Worm (Caenorhabditis elegans) whole organism, young adult: ENCODE data around the gene rab-39.

Experiments
- D2030.7 ChIP-seq: fragments of 200-800 bp; sonication (Bioruptor generic); IDR thresholded peaks from 2 replicates; pipeline ENCODE4 v1.3.6; 2022; ENCODE audit warnings: missing genetic modification reagents, missing genetic modification characterization, missing compliant biosample characterization
- F10E7.11 ChIP-seq: sonication (generic microtip); optimal IDR thresholded peaks from 2 replicates; lab custom pipeline; 2017; ENCODE audit warnings: mild to moderate bottlenecking, missing genetic modification characterization, moderate library complexity, missing compliant biosample characterization
- F22D6.2 ChIP-seq: sonication (generic microtip); optimal IDR thresholded peaks from 2 replicates; lab custom pipeline; 2016; ENCODE audit warnings: mild to moderate bottlenecking, missing genetic modification characterization, missing compliant biosample characterization
- F23B12.7 ChIP-seq: sonication (generic microtip); optimal IDR thresholded peaks from 2 replicates; lab custom pipeline; 2017; ENCODE audit warnings: missing genetic modification characterization, mild to moderate bottlenecking, missing compliant biosample characterization, antibody characterized with exemption, moderate library complexity; ENCODE audit not compliant: insufficient read depth
- F33H1.4 ChIP-seq: fragments of 200-800 bp; sonication (Bioruptor generic); IDR thresholded peaks from 2 replicates; pipeline ENCODE4 v1.3.6; 2022; ENCODE audit warnings: missing genetic modification reagents, missing genetic modification characterization, missing compliant biosample characterization
- F49E8.2 ChIP-seq: sonication (generic microtip); optimal IDR thresholded peaks from 3 replicates; lab custom pipeline; 2017; ENCODE audit warnings: missing genetic modification characterization, mild to moderate bottlenecking, missing compliant biosample characterization, antibody characterized with exemption, moderate library complexity; ENCODE audit not compliant: insufficient read depth
- Y53G8AR.9 ChIP-seq: fragments of 200-800 bp; sonication (Bioruptor generic); conservative IDR thresholded peaks from 2 replicates; pipeline ENCODE4 v1.3.6; 2022; ENCODE audit warnings: missing genetic modification reagents, missing genetic modification characterization, missing compliant biosample characterization
- Y67H2A.10 ChIP-seq: fragments of 200-800 bp; sonication (Bioruptor generic); conservative IDR thresholded peaks from 2 replicates; pipeline ENCODE4 v1.3.6; 2022; ENCODE audit warnings: missing genetic modification reagents, missing genetic modification characterization, missing compliant biosample characterization
- akir-1 ChIP-seq: fragments of 200-800 bp; sonication (Bioruptor generic); optimal IDR thresholded peaks from 2 replicates; lab custom pipeline; 2018; ENCODE audit warnings: mild to moderate bottlenecking, missing genetic modification characterization, moderate library complexity, missing compliant biosample characterization
- bed-2 ChIP-seq: fragments of 200-800 bp; sonication (Bioruptor generic); IDR thresholded peaks from 2 replicates; pipeline ENCODE4 v1.3.6; 2022; ENCODE audit warnings: missing genetic modification reagents, missing genetic modification characterization, missing compliant biosample characterization
- ccch-3 ChIP-seq: fragments of 200-800 bp; sonication (Bioruptor generic); optimal IDR thresholded peaks from 2 replicates; lab custom pipeline; 2018; ENCODE audit warnings: mild to moderate bottlenecking, missing genetic modification characterization, missing compliant biosample characterization
- cebp-1 ChIP-seq, 2 experiments: fragments of 200-800 bp in 1 of 2; sonication (Bioruptor generic) in 1 of 2; sonication (generic microtip) in 1 of 2; IDR thresholded peaks in 1 of 2; optimal IDR thresholded peaks in 1 of 2; 2 replicates each; pipeline versions ENCODE4 v1.3.6 to Lab custom; 2017 to 2022; ENCODE audit warnings: missing compliant biosample characterization in 2 of 2, missing genetic modification characterization in 2 of 2, mild to moderate bottlenecking in 1 of 2, missing genetic modification reagents in 1 of 2, moderate library complexity in 1 of 2
- ceh-40 ChIP-seq: fragments of 200-800 bp; sonication (Bioruptor generic); IDR thresholded peaks from 2 replicates; pipeline ENCODE4 v1.3.6; 2022; ENCODE audit warnings: missing genetic modification characterization, missing compliant biosample characterization
- egl-44 ChIP-seq: fragments of 200-800 bp; sonication (Bioruptor generic); IDR thresholded peaks from 2 replicates; pipeline ENCODE4 v1.3.6; 2022; ENCODE audit warnings: missing genetic modification reagents, missing genetic modification characterization, missing compliant biosample characterization
- ekl-4 ChIP-seq: fragments of 200-800 bp; sonication (Bioruptor generic); IDR thresholded peaks from 2 replicates; pipeline ENCODE4 v1.3.6; 2022; ENCODE audit warnings: missing genetic modification reagents, missing genetic modification characterization, missing compliant biosample characterization
- ets-4 ChIP-seq: fragments of 200-800 bp; sonication (Bioruptor generic); optimal IDR thresholded peaks from 2 replicates; lab custom pipeline; 2018; ENCODE audit warnings: mild to moderate bottlenecking, missing genetic modification characterization, missing compliant biosample characterization
- hlh-26 ChIP-seq: fragments of 200-800 bp; sonication (Bioruptor generic); conservative IDR thresholded peaks from 2 replicates; pipeline ENCODE4 v1.3.6; 2022; ENCODE audit warnings: missing genetic modification reagents, missing genetic modification characterization, missing compliant biosample characterization
- hmg-1.2 ChIP-seq: fragments of 200-800 bp; sonication (Bioruptor generic); IDR thresholded peaks from 2 replicates; pipeline ENCODE4 v1.3.6; 2022; ENCODE audit warnings: missing genetic modification reagents, missing genetic modification characterization, missing compliant biosample characterization
- hsf-1 ChIP-seq: fragments of 200-800 bp; sonication (Bioruptor generic); IDR thresholded peaks from 2 replicates; pipeline ENCODE4 v1.3.6; 2022; ENCODE audit warnings: missing genetic modification reagents, missing genetic modification characterization, missing compliant biosample characterization
- let-607 ChIP-seq, 2 experiments: fragments of 200-800 bp in 1 of 2; sonication (Bioruptor generic) in 1 of 2; sonication (generic microtip) in 1 of 2; optimal IDR thresholded peaks; 2 replicates each; lab custom pipeline; 2016 to 2018; ENCODE audit warnings: mild to moderate bottlenecking in 2 of 2, missing compliant biosample characterization in 2 of 2, missing genetic modification characterization in 2 of 2, moderate library complexity in 2 of 2, missing genotype in 1 of 2
- lsl-1 ChIP-seq: fragments of 200-800 bp; sonication (Bioruptor generic); optimal IDR thresholded peaks from 2 replicates; lab custom pipeline; 2018; ENCODE audit warnings: mild to moderate bottlenecking, missing genetic modification characterization, moderate library complexity, missing compliant biosample characterization
- madf-6 ChIP-seq: fragments of 200-800 bp; sonication (Bioruptor generic); IDR thresholded peaks from 2 replicates; pipeline ENCODE4 v1.3.6; 2022; ENCODE audit warnings: missing genetic modification reagents, missing genetic modification characterization, missing compliant biosample characterization
- madf-8 ChIP-seq: fragments of 200-800 bp; sonication (Bioruptor generic); conservative IDR thresholded peaks from 2 replicates; pipeline ENCODE4 v1.3.6; 2022; ENCODE audit warnings: missing genetic modification reagents, missing genetic modification characterization, missing compliant biosample characterization
- nfya-2 ChIP-seq: fragments of 200-800 bp; sonication (Bioruptor generic); IDR thresholded peaks from 2 replicates; pipeline ENCODE4 v1.3.6; 2022; ENCODE audit warnings: missing genetic modification reagents, missing genetic modification characterization, missing compliant biosample characterization
- sea-2 ChIP-seq: fragments of 200-800 bp; sonication (Bioruptor generic); IDR thresholded peaks from 2 replicates; pipeline ENCODE4 v1.3.6; 2022; ENCODE audit warnings: missing genetic modification characterization, missing compliant biosample characterization
- snpc-1.3 ChIP-seq: sonication (generic microtip); optimal IDR thresholded peaks from 2 replicates; lab custom pipeline; 2017; ENCODE audit warnings: missing genetic modification characterization, mild to moderate bottlenecking, missing compliant biosample characterization, antibody characterized with exemption, moderate library complexity, missing genotype, missing genetic modification reagents; ENCODE audit not compliant: insufficient read depth
- tbp1 ChIP-seq: fragments of 200-800 bp; sonication (Bioruptor generic); optimal IDR thresholded peaks from 2 replicates; lab custom pipeline; 2018; ENCODE audit warnings: mild to moderate bottlenecking, missing genetic modification characterization, missing compliant biosample characterization
- xnd-1 ChIP-seq: sonication (generic microtip); optimal IDR thresholded peaks from 2 replicates; lab custom pipeline; 2016; ENCODE audit warnings: missing genotype, missing genetic modification reagents, missing genetic modification characterization, missing compliant biosample characterization
- zfh-2 ChIP-seq: fragments of 200-800 bp; sonication (Bioruptor generic); conservative IDR thresholded peaks from 2 replicates; pipeline ENCODE4 v1.3.6; 2022; ENCODE audit warnings: missing genetic modification reagents, missing genetic modification characterization, missing compliant biosample characterization
- zim-3 ChIP-seq: sonication (generic microtip); optimal IDR thresholded peaks from 2 replicates; lab custom pipeline; 2017; ENCODE audit warnings: mild to moderate bottlenecking, missing genetic modification characterization, moderate library complexity, missing compliant biosample characterization
- ztf-26 ChIP-seq: sonication (generic microtip); optimal IDR thresholded peaks from 2 replicates; lab custom pipeline; 2017; ENCODE audit warnings: missing genetic modification characterization, missing compliant biosample characterization
- ztf-3 ChIP-seq: fragments of 200-800 bp; sonication (Bioruptor generic); optimal IDR thresholded peaks from 2 replicates; lab custom pipeline; 2018; ENCODE audit warnings: mild to moderate bottlenecking, missing genetic modification characterization, missing compliant biosample characterization

Gene rab-39

ce11 chrII:9323660-9324059 lies 940 bp upstream of the rab-39 start, which contains the start of gene egli-1:
Gene egli-1, plus strand, starts transcription at chrII:9323960.
- TF ChIP-seq cebp-1 (GFP tag; IDR thresholded peaks at IDR 0.05; lab: Robert Waterston, UW) = no peak
- TF ChIP-seq cebp-1 (tag; optimal IDR thresholded peaks at IDR 0.05; lab: Kevin White, UChicago) = peak; percentile 66
- TF ChIP-seq zim-3 (tag; lab: Kevin White, UChicago) = no peak

ce11 chrII:9319058-9319915 lies 3.4 kb downstream of the rab-39 start, which contains the start of the genes csa-1 and wdfy-2:
Gene csa-1, minus strand, starts transcription at chrII:9319726.
Gene wdfy-2, plus strand, starts transcription at chrII:9319865.
- TF ChIP-seq xnd-1 = peak; percentile 77
- TF ChIP-seq tbp1 (GFP tag; lab: Kevin White, UChicago) = no peak
- TF ChIP-seq ztf-3 (GFP tag; lab: Kevin White, UChicago) = no peak
- TF ChIP-seq egl-44 (GFP tag; lab: Robert Waterston, UW) = no peak
- no peak for TF ChIP-seq akir-1 (GFP tag; lab: Kevin White, UChicago)
- TF ChIP-seq lsl-1 (GFP tag; lab: Kevin White, UChicago) = peak; percentile 79
- peak; percentile 85 for TF ChIP-seq F33H1.4 (GFP tag; lab: Robert Waterston, UW)
- TF ChIP-seq D2030.7 = 0 out of 2 replicates have a peak, but pooled peaks have one; percentile 31
- TF ChIP-seq snpc-1.3 (tag; lab: Kevin White, UChicago) = peak; percentile 4
- no peak for TF ChIP-seq ets-4 (GFP tag; lab: Kevin White, UChicago)
- peak; percentile 87 for TF ChIP-seq madf-6 (GFP tag; lab: Robert Waterston, UW)
- TF ChIP-seq F23B12.7 = no peak
- TF ChIP-seq madf-8 (GFP tag; lab: Robert Waterston, UW) = peak; percentile 85

ce11 chrII:9316801-9317200 lies 5.9 kb downstream of the rab-39 start:
- TF ChIP-seq let-607 (tag; optimal IDR thresholded peaks at IDR 0.05; lab: Kevin White, UChicago) (no peak), ekl-4 (GFP tag; lab: Robert Waterston, UW) (no peak), Y53G8AR.9 (no peak), snpc-1.3 (tag; lab: Kevin White, UChicago) (no peak), ccch-3 (no peak), F33H1.4 (GFP tag; lab: Robert Waterston, UW) (no peak), nfya-2 (GFP tag; lab: Robert Waterston, UW) (no peak), ztf-3 (GFP tag; lab: Kevin White, UChicago) (no peak), ztf-26 (tag; lab: Kevin White, UChicago) (no peak), sea-2 (GFP tag; lab: Robert Waterston, UW) (no peak), hlh-26 (no peak), hsf-1 (GFP tag; lab: Robert Waterston, UW) (no peak), F22D6.2 (tag; lab: Kevin White, UChicago) (no peak), xnd-1 (no peak), zfh-2 (GFP tag; lab: Robert Waterston, UW) (no peak), Y67H2A.10 (GFP tag; lab: Robert Waterston, UW) (no peak), F10E7.11 (no peak), bed-2 (GFP tag; lab: Robert Waterston, UW) (no peak)

- TF ChIP-seq egl-44 (GFP tag; lab: Robert Waterston, UW) (no peak), ceh-40 (GFP tag; lab: Robert Waterston, UW) (no peak), F49E8.2 (tag; lab: Kevin White, UChicago) (no peak), hmg-1.2 (GFP tag; lab: Robert Waterston, UW) (peak; percentile 21; the same call in 1 of the 2 replicates)
These were observed 7.0 kb downstream of the rab-39 start for ce11 chrII:9315692-9316091.
